Worm (Caenorhabditis elegans): ENCODE measurements around the gene T11F9.10.

ce11 chrV:11445375-11445774, 41.4 kb upstream of the T11F9.10 start:
- TF ChIP-seq unc-130 (GFP tag; optimal IDR thresholded peaks at IDR 0.05) (no peak), tlf-1 (GFP tag; optimal IDR thresholded peaks at IDR 0.05) (no peak), lin-54 (GFP tag; optimal IDR thresholded peaks at IDR 0.05) (no peak), lin-26 (GFP tag; IDR thresholded peaks at IDR 0.05) (no peak), nhr-80 (tag; optimal IDR thresholded peaks at IDR 0.05) (no peak), ceh-91 (GFP tag; IDR thresholded peaks at IDR 0.05) (no peak), hmg-1.2 (GFP tag; IDR thresholded peaks at IDR 0.05) (no peak), ama-1 (optimal IDR thresholded peaks at IDR 0.05) (no peak), ama-1 (GFP tag; optimal IDR thresholded peaks at IDR 0.05) (no peak), nfya-1 (tag; optimal IDR thresholded peaks at IDR 0.05; ENCODE audit: borderline replicate concordance, insufficient read depth) (no peak), dpff-1 (tag; optimal IDR thresholded peaks at IDR 0.05) (no peak)

Measured in whole organism, young adult.